Worm (Caenorhabditis elegans): ENCODE data around the gene F48C5.2.

F48C5.2 gene

ce11 chrX:11475780-11476179, 21.6 kb upstream of the F48C5.2 start:
- TF ChIP-seq unc-120 (tag; optimal IDR thresholded peaks at IDR 0.05; ENCODE audit: poor library complexity, severe bottlenecking) (no peak), lin-32 (GFP tag; optimal IDR thresholded peaks at IDR 0.05) (no peak), hlh-1 (tag; optimal IDR thresholded peaks at IDR 0.05) (no peak), drap-1 (GFP tag; optimal IDR thresholded peaks at IDR 0.05) (no peak), sem-2 (GFP tag; optimal IDR thresholded peaks at IDR 0.05) (no peak), mls-2 (tag; optimal IDR thresholded peaks at IDR 0.05) (no peak)

ce11 chrX:11474605-11475385, 20.7 kb upstream of the F48C5.2 start:
- TF ChIP-seq M03D4.4 (tag; optimal IDR thresholded peaks at IDR 0.05) (no peak), mab-5 (tag; optimal IDR thresholded peaks at IDR 0.05) (no peak), snpc-4 (tag; optimal IDR thresholded peaks at IDR 0.05) (no peak), cnd-1 (tag; optimal IDR thresholded peaks at IDR 0.05) (no peak), ztf-11 (tag; optimal IDR thresholded peaks at IDR 0.05) (no peak), bed-3 (GFP tag; optimal IDR thresholded peaks at IDR 0.05) (no peak), nhr-28 (tag; optimal IDR thresholded peaks at IDR 0.05) (no peak), mep-1 (tag; optimal IDR thresholded peaks at IDR 0.05) (no peak), sptf-1 (tag; optimal IDR thresholded peaks at IDR 0.05) (no peak), tbx-8 (GFP tag; optimal IDR thresholded peaks at IDR 0.05) (no peak)

ce11 chrX:11474149-11474585, 20.0 kb upstream of the F48C5.2 start:
- no peak for TF ChIP-seq nhr-76 (tag; optimal IDR thresholded peaks at IDR 0.05)
- no peak for TF ChIP-seq unc-62 (GFP tag; optimal IDR thresholded peaks at IDR 0.05)
- peak; percentile 40 for TF ChIP-seq ham-2 (GFP tag; optimal IDR thresholded peaks at IDR 0.05)
- peak; percentile 53 for TF ChIP-seq pha-4 (tag; optimal IDR thresholded peaks at IDR 0.05)
- no peak for TF ChIP-seq nhr-28 (tag; optimal IDR thresholded peaks at IDR 0.05)
- TF ChIP-seq snpc-4 (tag; optimal IDR thresholded peaks at IDR 0.05), result no peak
- TF ChIP-seq ztf-11 (tag; optimal IDR thresholded peaks at IDR 0.05), result no peak
- no peak for TF ChIP-seq mls-2 (tag; optimal IDR thresholded peaks at IDR 0.05)
- TF ChIP-seq elt-1 (tag; optimal IDR thresholded peaks at IDR 0.05; ENCODE audit: borderline replicate concordance, insufficient read depth), result no peak
- TF ChIP-seq mep-1 (tag; optimal IDR thresholded peaks at IDR 0.05), result peak; percentile 14
- no peak for TF ChIP-seq lin-13 (tag; optimal IDR thresholded peaks at IDR 0.05)
- TF ChIP-seq flh-1 (GFP tag; optimal IDR thresholded peaks at IDR 0.05), result no peak
- TF ChIP-seq mab-5 (tag; optimal IDR thresholded peaks at IDR 0.05), result no peak
- TF ChIP-seq nhr-237 (tag; optimal IDR thresholded peaks at IDR 0.05), result peak; percentile 67

ce11 chrX:11472953-11473671, 19.0 kb upstream of the F48C5.2 start:
- TF ChIP-seq ceh-43 (GFP tag; optimal IDR thresholded peaks at IDR 0.05), result no peak
- peak; percentile 11 for TF ChIP-seq ces-1 (GFP tag; optimal IDR thresholded peaks at IDR 0.05)
- TF ChIP-seq sptf-1 (tag; optimal IDR thresholded peaks at IDR 0.05), result peak; percentile 31

ce11 chrX:11472407-11472806, 18.3 kb upstream of the F48C5.2 start:
- TF ChIP-seq mls-2 (tag; optimal IDR thresholded peaks at IDR 0.05) (no peak), nhr-237 (tag; optimal IDR thresholded peaks at IDR 0.05) (no peak), ces-1 (GFP tag; optimal IDR thresholded peaks at IDR 0.05) (peak; percentile 6)

ce11 chrX:11471893-11472292, 17.8 kb upstream of the F48C5.2 start:
- TF ChIP-seq mab-5 (tag; optimal IDR thresholded peaks at IDR 0.05) (no peak), zip-8 (tag; optimal IDR thresholded peaks at IDR 0.05) (no peak), mep-1 (tag; optimal IDR thresholded peaks at IDR 0.05) (no peak), ceh-83 (GFP tag; optimal IDR thresholded peaks at IDR 0.05) (no peak), ceh-43 (GFP tag; optimal IDR thresholded peaks at IDR 0.05) (no peak)

Data from whole organism, mixed stage, embryonic.